Fruit fly (Drosophila melanogaster): ENCODE results near the gene mbo.

Gene mbo

DNA sequence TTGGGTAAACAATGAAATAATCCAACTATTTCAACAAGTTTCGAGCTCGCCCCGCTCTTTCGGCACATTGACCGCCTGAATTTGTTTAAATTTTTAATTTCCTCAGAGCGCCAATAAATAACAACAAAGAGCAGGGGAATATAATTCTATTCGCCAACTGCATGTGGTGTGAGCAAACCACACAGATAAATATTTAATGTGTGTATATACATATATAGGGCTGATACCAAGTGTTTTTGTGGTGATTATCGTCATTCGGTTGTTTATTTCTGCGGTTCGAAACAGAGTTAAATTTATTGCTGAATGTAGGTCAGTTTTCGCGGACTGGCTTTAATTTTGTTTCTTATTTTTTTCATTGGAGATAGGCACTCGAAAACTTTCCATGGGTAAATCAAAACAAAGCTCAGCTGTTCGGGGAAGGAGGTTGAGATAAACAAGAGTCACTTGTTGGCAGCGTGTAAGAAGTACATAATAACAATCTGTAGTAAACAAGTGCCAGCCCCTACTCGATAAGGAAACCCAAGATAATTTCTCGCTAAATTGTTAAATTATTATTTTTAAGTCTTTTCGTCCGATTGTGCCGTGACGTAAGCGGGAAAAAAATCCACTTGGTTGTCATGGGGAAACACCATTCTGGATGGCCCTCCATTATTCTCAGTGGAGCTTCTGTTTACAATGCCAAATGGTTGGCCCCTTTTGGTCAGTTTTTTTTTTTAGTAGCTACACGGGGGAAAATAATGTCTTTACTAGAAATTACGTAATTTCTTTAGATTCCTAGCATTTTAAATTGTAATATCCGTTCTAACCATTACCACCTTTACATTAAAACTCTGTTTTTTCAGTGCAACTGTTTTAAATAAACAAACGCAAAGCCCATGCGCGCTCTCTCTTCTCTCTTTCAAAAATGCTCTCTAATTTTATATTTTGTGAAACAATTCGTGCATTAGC, 39.0 kb upstream of the mbo start (continued):
- TF ChIP-seq Usf (GFP tag; optimal IDR thresholded peaks at IDR 0.05) (no peak), CG2889 (GFP tag; IDR thresholded peaks at IDR 0.05) (peak; percentile 71), zen2 (GFP tag; IDR thresholded peaks at IDR 0.05; ENCODE audit: partially characterized antibody) (no peak), CoRest (tag; optimal IDR thresholded peaks at IDR 0.05) (peak; percentile 49), ems (GFP tag; optimal IDR thresholded peaks at IDR 0.05) (peak; percentile 56), Ets65A (GFP tag) (peak; percentile 66), CG6689 (GFP tag; IDR thresholded peaks at IDR 0.05) (peak; percentile 42; the same call in 1 of the 2 replicates), CG2116 (GFP tag; optimal IDR thresholded peaks at IDR 0.05) (peak; percentile 16), az2 (GFP tag; optimal IDR thresholded peaks at IDR 0.05) (peak; percentile 20), CG18476 (GFP tag; optimal IDR thresholded peaks at IDR 0.05) (peak; percentile 35), E2f2 (GFP tag; IDR thresholded peaks at IDR 0.05) (peak; percentile 23; the same call in 1 of the 2 replicates), grn (GFP tag; optimal IDR thresholded peaks at IDR 0.05) (no peak), klu (GFP tag; IDR thresholded peaks at IDR 0.05) (no peak), hb (GFP tag; IDR thresholded peaks at IDR 0.05; ENCODE audit: partially characterized antibody) (no peak), CG10321 (GFP tag; IDR thresholded peaks at IDR 0.05) (no peak), CG10979 (tag; optimal IDR thresholded peaks at IDR 0.05) (peak; percentile 39), Mes4 (GFP tag; optimal IDR thresholded peaks at IDR 0.05) (no peak), CG31365 (tag; optimal IDR thresholded peaks at IDR 0.05) (no peak), CG6683 (GFP tag; optimal IDR thresholded peaks at IDR 0.05) (no peak), Bdp1 (GFP tag; optimal IDR thresholded peaks at IDR 0.05) (peak; percentile 37), CG8281 (tag; optimal IDR thresholded peaks at IDR 0.05) (peak; percentile 7), Aef1 (GFP tag; IDR thresholded peaks at IDR 0.05) (peak; percentile 49; the same call in 2 of the 3 replicates), MBD-R2 (GFP tag; IDR thresholded peaks at IDR 0.05) (no peak; the same call in 1 of the 2 replicates), Hey (tag; optimal IDR thresholded peaks at IDR 0.05) (no peak), Dip3 (GFP tag; optimal IDR thresholded peaks at IDR 0.05) (peak; percentile 43), sens-2 (GFP tag; IDR thresholded peaks at IDR 0.05) (no peak), CG33213 (GFP tag; optimal IDR thresholded peaks at IDR 0.05) (no peak), dan (GFP tag; IDR thresholded peaks at IDR 0.05) (no peak), CG15601 (tag; optimal IDR thresholded peaks at IDR 0.05) (no peak), CG16779 (GFP tag; IDR thresholded peaks at IDR 0.05) (0 out of 2 replicates have a peak, but pooled peaks have one; percentile 46), Sry-δ (GFP tag; optimal IDR thresholded peaks at IDR 0.05) (peak; percentile 3), phol (tag; optimal IDR thresholded peaks at IDR 0.05) (peak; percentile 56), CG7745 (tag; optimal IDR thresholded peaks at IDR 0.05) (no peak), trh (GFP tag; optimal IDR thresholded peaks at IDR 0.05) (no peak), kni (GFP tag; optimal IDR thresholded peaks at IDR 0.05) (no peak), Eip74EF (GFP tag; optimal IDR thresholded peaks at IDR 0.05) (no peak), knrl (GFP tag; IDR thresholded peaks at IDR 0.05; ENCODE audit: partially characterized antibody) (no peak), CG8478 (optimal IDR thresholded peaks at IDR 0.05) (no peak), CG12942 (GFP tag; optimal IDR thresholded peaks at IDR 0.05) (no peak), CG17359 (tag; optimal IDR thresholded peaks at IDR 0.05) (peak; percentile 67), Ets97D (GFP tag; optimal IDR thresholded peaks at IDR 0.05) (no peak), Fer3 (tag; optimal IDR thresholded peaks at IDR 0.05) (peak; percentile 68), CG4730 (GFP tag; IDR thresholded peaks at IDR 0.05) (peak; percentile 43; the same call in 1 of the 2 replicates), CG8089 (GFP tag; optimal IDR thresholded peaks at IDR 0.05) (peak; percentile 20), CG3847 (GFP tag; IDR thresholded peaks at IDR 0.05) (peak; percentile 56), Dll (GFP tag; IDR thresholded peaks at IDR 0.05; ENCODE audit: partially characterized antibody) (no peak), sqz (GFP tag; optimal IDR thresholded peaks at IDR 0.05) (peak; percentile 10), CG14014 (GFP tag; IDR thresholded peaks at IDR 0.05) (peak; percentile 66), inv (GFP tag; IDR thresholded peaks at IDR 0.05; ENCODE audit: partially characterized antibody) (no peak)
